Fruit fly (Drosophila melanogaster) whole organism, embryonic: Measurements from ENCODE around the gene EAChm.

ENCODE experiments used
- CG11398 ChIP-seq: fragments of 200-800 bp; sonication (Bioruptor generic); optimal IDR thresholded peaks from 2 replicates; lab custom pipeline; 2016; ENCODE audit warnings: missing biosample characterization, missing genetic modification characterization
- CG15479 ChIP-seq: fragments of 200-800 bp; sonication (Bioruptor generic); optimal IDR thresholded peaks from 3 replicates; lab custom pipeline; 2019; ENCODE audit warnings: missing biosample characterization, mild to moderate bottlenecking, missing genetic modification characterization, moderate library complexity
- CG15601 ChIP-seq: fragments of 200-800 bp; sonication (Bioruptor generic); optimal IDR thresholded peaks from 3 replicates; lab custom pipeline; 2019; ENCODE audit warnings: missing biosample characterization, mild to moderate bottlenecking, missing genetic modification characterization, moderate library complexity
- CG18619 ChIP-seq: fragments of 200-800 bp; sonication (Bioruptor generic); optimal IDR thresholded peaks from 3 replicates; lab custom pipeline; 2017; ENCODE audit warnings: missing biosample characterization, mild to moderate bottlenecking, missing genetic modification characterization
- CG4730 ChIP-seq: fragments of 200-800 bp; sonication (Bioruptor generic); IDR thresholded peaks from 2 replicates; pipeline ENCODE4 v1.3.6; 2022; ENCODE audit warnings: missing biosample characterization, missing genetic modification characterization
- CG5180 ChIP-seq: fragments of 200-800 bp; sonication (Bioruptor generic); optimal IDR thresholded peaks from 3 replicates; lab custom pipeline; 2017; ENCODE audit warnings: missing biosample characterization, missing genetic modification characterization, mild to moderate bottlenecking, moderate library complexity, missing genetic modification reagents
- CG6689 ChIP-seq: fragments of 200-800 bp; sonication (Bioruptor generic); IDR thresholded peaks from 2 replicates; pipeline ENCODE4 v1.3.6; 2022; ENCODE audit warnings: missing biosample characterization, missing genetic modification characterization
- CG9727 ChIP-seq: fragments of 200-800 bp; sonication (Bioruptor generic); optimal IDR thresholded peaks from 3 replicates; lab custom pipeline; 2017; ENCODE audit warnings: missing biosample characterization, mild to moderate bottlenecking, missing genetic modification characterization
- D ChIP-seq, 2 experiments: fragments of 200-800 bp in 1 of 2; fragments of >200 bp in 1 of 2; sonication (Bioruptor generic) in 1 of 2; optimal IDR thresholded peaks; 2 replicates in 1 of 2; 3 replicates in 1 of 2; lab custom pipeline; 2017; ENCODE audit warnings: mild to moderate bottlenecking in 1 of 2, missing biosample characterization in 1 of 2, missing genetic modification characterization in 1 of 2, missing genetic modification reagents in 1 of 2
- Dfd ChIP-seq, 2 experiments: fragments of >200 bp; optimal IDR thresholded peaks; 2 replicates each; lab custom pipeline; 2017; ENCODE audit warnings: missing biosample characterization in 2 of 2, missing genetic modification characterization in 2 of 2
- Jarid2 ChIP-seq: fragments of 200-800 bp; sonication (Bioruptor generic); optimal IDR thresholded peaks from 3 replicates; lab custom pipeline; 2017; ENCODE audit warnings: mild to moderate bottlenecking, missing biosample characterization, missing genetic modification reagents, missing genetic modification characterization
- Kr ChIP-seq: fragments of 200-800 bp; sonication (Bioruptor generic); optimal IDR thresholded peaks from 2 replicates; lab custom pipeline; 2017; ENCODE audit warnings: missing biosample characterization, mild to moderate bottlenecking, missing genetic modification characterization
- MTF-1 ChIP-seq: fragments of 200-800 bp; sonication (Bioruptor generic); optimal IDR thresholded peaks from 2 replicates; lab custom pipeline; 2018; ENCODE audit warnings: missing biosample characterization, mild to moderate bottlenecking, missing genetic modification characterization, borderline replicate concordance
- Nf-YA ChIP-seq: fragments of 200-800 bp; sonication (Bioruptor generic); IDR thresholded peaks from 2 replicates; pipeline ENCODE4 v1.3.6; 2022; ENCODE audit warnings: missing biosample characterization, missing genetic modification characterization
- Vsx1 ChIP-seq: fragments of 200-800 bp; sonication (Bioruptor generic); optimal IDR thresholded peaks from 2 replicates; lab custom pipeline; 2017; ENCODE audit warnings: missing biosample characterization, mild to moderate bottlenecking, missing genetic modification characterization, missing genetic modification reagents
- ara ChIP-seq: fragments of 200-800 bp; sonication (Bioruptor generic); IDR thresholded peaks from 2 replicates; pipeline ENCODE4 v1.3.6; 2022; ENCODE audit warnings: missing biosample characterization, missing genetic modification characterization
- cad ChIP-seq: fragments of >200 bp; optimal IDR thresholded peaks from 2 replicates; lab custom pipeline; 2017; ENCODE audit warnings: missing biosample characterization, missing genetic modification characterization
- fd64A ChIP-seq: fragments of 200-800 bp; sonication (Bioruptor generic); optimal IDR thresholded peaks from 3 replicates; lab custom pipeline; 2018; ENCODE audit warnings: missing biosample characterization, mild to moderate bottlenecking, missing genetic modification characterization
- gcm2 ChIP-seq: fragments of 200-800 bp; sonication (Bioruptor generic); optimal IDR thresholded peaks from 2 replicates; lab custom pipeline; 2016; ENCODE audit warnings: missing biosample characterization, missing genetic modification characterization
- ham ChIP-seq: fragments of 200-800 bp; sonication (Bioruptor generic); IDR thresholded peaks from 2 replicates; pipeline ENCODE4 v1.3.6; 2022; ENCODE audit warnings: missing biosample characterization, missing genetic modification characterization
- insv ChIP-seq, 2 experiments: fragments of 200-800 bp; sonication (Bioruptor generic); optimal IDR thresholded peaks; 3 replicates each; lab custom pipeline; 2016 to 2018; ENCODE audit warnings: missing biosample characterization in 2 of 2, missing genetic modification characterization in 2 of 2
- lilli ChIP-seq: fragments of 200-800 bp; sonication (Bioruptor generic); optimal IDR thresholded peaks from 3 replicates; lab custom pipeline; 2016; ENCODE audit warnings: missing biosample characterization, missing genetic modification characterization
- pho ChIP-seq: fragments of 200-800 bp; sonication (Bioruptor generic); optimal IDR thresholded peaks from 2 replicates; lab custom pipeline; 2016; ENCODE audit warnings: missing biosample characterization, missing genetic modification characterization
- phol ChIP-seq: fragments of 200-800 bp; sonication (Bioruptor generic); optimal IDR thresholded peaks from 3 replicates; lab custom pipeline; 2018; ENCODE audit warnings: missing biosample characterization, mild to moderate bottlenecking, missing genetic modification characterization, moderate library complexity
- ranshi ChIP-seq: fragments of 200-800 bp; sonication (Bioruptor generic); IDR thresholded peaks from 2 replicates; pipeline ENCODE4 v1.3.6; 2022; ENCODE audit warnings: missing biosample characterization, missing genetic modification characterization
- schlank ChIP-seq: fragments of 200-800 bp; sonication (Bioruptor generic); optimal IDR thresholded peaks from 2 replicates; lab custom pipeline; 2018; ENCODE audit warnings: missing biosample characterization, mild to moderate bottlenecking, missing genetic modification characterization
- scrt ChIP-seq: fragments of 200-800 bp; sonication (Bioruptor generic); optimal IDR thresholded peaks from 2 replicates; lab custom pipeline; 2018; ENCODE audit warnings: missing biosample characterization, mild to moderate bottlenecking, missing genetic modification characterization, moderate library complexity
- sd ChIP-seq: fragments of 200-800 bp; sonication (Bioruptor generic); optimal IDR thresholded peaks from 3 replicates; lab custom pipeline; 2018; ENCODE audit warnings: missing biosample characterization, mild to moderate bottlenecking, missing genetic modification characterization, moderate library complexity
- stwl ChIP-seq: fragments of 200-800 bp; sonication (Bioruptor generic); optimal IDR thresholded peaks from 3 replicates; lab custom pipeline; 2018; ENCODE audit warnings: missing biosample characterization, mild to moderate bottlenecking, missing genetic modification characterization, moderate library complexity
- tll ChIP-seq, 2 experiments: fragments of 200-800 bp in 1 of 2; fragments of >200 bp in 1 of 2; sonication (Bioruptor generic) in 1 of 2; optimal IDR thresholded peaks; 2 replicates each; lab custom pipeline; 2017 to 2019; ENCODE audit warnings: missing biosample characterization in 2 of 2, missing genetic modification characterization in 2 of 2, mild to moderate bottlenecking in 1 of 2, moderate library complexity in 1 of 2
- twi ChIP-seq: fragments of 200-800 bp; optimal IDR thresholded peaks from 2 replicates; lab custom pipeline; 2019; ENCODE audit warnings: missing biosample characterization, mild to moderate bottlenecking, missing genetic modification characterization, moderate library complexity
- zen ChIP-seq: fragments of 200-800 bp; sonication (Bioruptor generic); optimal IDR thresholded peaks from 3 replicates; lab custom pipeline; 2018; ENCODE audit warnings: missing biosample characterization, mild to moderate bottlenecking, missing genetic modification characterization, moderate library complexity
- zf30C ChIP-seq: fragments of 200-800 bp; sonication (Bioruptor generic); optimal IDR thresholded peaks from 3 replicates; lab custom pipeline; 2018; ENCODE audit warnings: missing biosample characterization, mild to moderate bottlenecking, missing genetic modification characterization
- zfh2 ChIP-seq: fragments of 200-800 bp; sonication (Bioruptor generic); optimal IDR thresholded peaks from 2 replicates; lab custom pipeline; 2016; ENCODE audit warnings: missing biosample characterization, missing genetic modification characterization

The EAChm gene

DNA sequence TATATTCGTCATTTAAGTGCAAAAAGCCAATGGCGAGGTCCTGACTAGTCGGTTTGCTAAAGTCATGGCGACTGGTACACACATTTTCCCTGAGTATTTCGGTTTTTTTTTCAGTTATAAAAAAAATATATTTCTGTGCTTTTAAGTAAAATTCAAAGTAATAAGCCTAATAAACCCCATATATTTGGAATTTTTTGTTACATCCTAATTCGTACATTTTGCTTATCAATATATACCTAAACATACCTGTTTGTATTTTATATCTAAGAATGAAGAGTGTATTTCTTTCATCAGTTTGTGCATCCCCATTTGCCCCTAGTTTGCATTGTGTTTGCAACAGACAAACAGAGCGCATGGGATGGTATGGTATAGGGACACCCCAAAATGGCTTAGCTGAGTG is 19.0 kb upstream of the EAChm start (continued):
- TF ChIP-seq stwl (no peak), CG15601 (tag; lab: Kevin White, UChicago) (no peak), Nf-YA (GFP tag; lab: Robert Waterston, UW) (no peak), lilli (GFP tag; lab: Kevin White, UChicago) (no peak), ranshi (no peak), sd (tag; lab: Kevin White, UChicago) (no peak)

DNA sequence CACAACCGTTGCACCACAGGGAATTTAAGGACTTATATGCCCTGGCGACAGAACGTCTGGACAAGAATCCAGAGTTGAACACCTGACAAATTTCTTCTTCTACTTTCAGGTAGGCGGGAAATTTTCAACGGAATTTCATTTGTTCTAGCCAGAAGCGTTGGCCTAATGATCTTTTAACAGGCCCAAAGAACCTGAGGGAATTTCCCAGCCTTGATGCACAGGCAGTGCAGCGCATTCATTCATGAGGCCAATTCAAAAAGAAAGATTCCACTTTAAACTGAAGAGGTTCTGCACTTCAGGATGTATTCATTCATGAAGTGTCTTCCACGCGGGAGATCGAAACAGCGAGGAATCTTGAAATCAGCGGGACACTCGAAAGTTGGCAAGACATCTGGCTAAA is 15.1 kb upstream of the EAChm start:
- TF ChIP-seq twi (tag; lab: Kevin White, UChicago) (peak; percentile 71), Jarid2 (GFP tag; lab: Kevin White, UChicago) (no peak), tll (GFP tag; optimal IDR thresholded peaks at IDR 0.05; lab: Kevin White, UChicago) (peak in 1 of 2 experiments; percentile 18), Vsx1 (no peak), CG9727 (GFP tag; lab: Kevin White, UChicago) (no peak), zen (tag; lab: Kevin White, UChicago) (peak; percentile 97), zfh2 (GFP tag; lab: Kevin White, UChicago) (no peak), insv (GFP tag; optimal IDR thresholded peaks at IDR 0.05; lab: Kevin White, UChicago) (peak in 1 of 2 experiments; percentile 24)

DNA sequence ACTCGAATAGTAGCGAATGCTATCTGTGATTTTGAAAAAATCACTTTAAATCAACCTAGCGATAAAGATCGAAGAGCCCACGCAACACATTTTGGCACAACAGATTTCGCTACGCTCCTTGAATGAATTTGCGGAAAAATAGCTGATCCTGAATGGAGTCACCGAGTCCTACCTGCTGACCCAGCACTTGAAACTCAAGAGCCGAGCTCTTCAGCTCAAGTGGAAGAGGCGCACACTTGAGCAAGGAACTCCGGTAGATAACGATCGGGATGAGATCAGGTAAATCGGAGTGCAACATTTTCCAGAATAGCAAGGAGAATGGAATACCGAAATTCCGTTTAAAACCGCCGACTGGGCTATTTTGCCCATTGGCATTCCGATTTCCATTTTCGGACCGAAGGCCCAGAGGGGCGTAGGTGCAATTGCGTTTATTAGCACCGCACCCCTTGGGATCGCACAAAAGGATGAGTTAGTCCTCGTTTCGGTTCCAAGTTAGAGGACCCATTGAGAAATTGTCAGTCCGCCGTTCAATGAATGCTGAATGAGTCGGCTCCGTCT is 14.2 kb upstream of the EAChm start:
- peak in 1 of 2 experiments; percentile 68 for TF ChIP-seq tll (GFP tag; optimal IDR thresholded peaks at IDR 0.05; lab: Kevin White, UChicago)
- TF ChIP-seq cad (GFP tag; lab: Kevin White, UChicago): peak; percentile 61
- TF ChIP-seq CG6689: no peak
- peak in 1 of 2 experiments; percentile 48 for TF ChIP-seq insv (GFP tag; optimal IDR thresholded peaks at IDR 0.05; lab: Kevin White, UChicago)
- no peak for TF ChIP-seq scrt (GFP tag; lab: Kevin White, UChicago)
- peak; percentile 83 for TF ChIP-seq zen (tag; lab: Kevin White, UChicago)
- peak; percentile 93 for TF ChIP-seq CG15479 (GFP tag; lab: Kevin White, UChicago)
- TF ChIP-seq schlank (tag; lab: Kevin White, UChicago): no peak
- TF ChIP-seq D (optimal IDR thresholded peaks at IDR 0.05; lab: Kevin White, UChicago): peak; percentile 1
- no peak for TF ChIP-seq D (GFP tag; optimal IDR thresholded peaks at IDR 0.05; lab: Kevin White, UChicago)
- TF ChIP-seq gcm2 (GFP tag; lab: Kevin White, UChicago): no peak
- TF ChIP-seq CG18619 (GFP tag; lab: Kevin White, UChicago): no peak

DNA sequence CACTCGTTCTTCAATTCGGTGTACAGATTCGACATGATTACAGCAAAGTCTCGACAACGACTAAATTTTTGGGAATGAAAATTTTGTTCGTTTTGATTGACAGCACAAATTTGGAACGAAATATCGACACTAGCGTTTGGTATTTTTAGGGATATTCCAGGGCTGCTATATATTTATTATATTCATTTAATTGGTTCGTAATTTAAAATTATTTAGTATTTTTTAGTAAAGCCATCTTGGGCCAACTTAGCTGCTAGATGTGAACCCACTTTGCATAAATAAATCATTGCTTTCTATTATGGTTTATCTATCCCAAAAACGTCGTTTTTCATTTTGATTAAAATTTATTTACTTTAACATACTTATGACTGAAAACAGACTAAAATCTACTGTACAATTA is 12.1 kb upstream of the EAChm start, which contains the start of gene Rpn12R:
Gene Rpn12R (minus strand): TSS at position 101 of the 400 bp plus-strand sequence.
- no peak for TF ChIP-seq cad (GFP tag; lab: Kevin White, UChicago)
- no peak for TF ChIP-seq ham (GFP tag; lab: Robert Waterston, UW)
- TF ChIP-seq phol: no peak
- TF ChIP-seq CG5180 (GFP tag; lab: Kevin White, UChicago): no peak
- no peak for TF ChIP-seq MTF-1 (GFP tag; lab: Kevin White, UChicago)
- no peak for TF ChIP-seq pho (GFP tag; lab: Kevin White, UChicago)
- no peak for TF ChIP-seq zf30C (GFP tag; lab: Kevin White, UChicago)
- TF ChIP-seq Kr (GFP tag; lab: Kevin White, UChicago): no peak
- TF ChIP-seq fd64A (GFP tag; lab: Kevin White, UChicago): no peak

DNA sequence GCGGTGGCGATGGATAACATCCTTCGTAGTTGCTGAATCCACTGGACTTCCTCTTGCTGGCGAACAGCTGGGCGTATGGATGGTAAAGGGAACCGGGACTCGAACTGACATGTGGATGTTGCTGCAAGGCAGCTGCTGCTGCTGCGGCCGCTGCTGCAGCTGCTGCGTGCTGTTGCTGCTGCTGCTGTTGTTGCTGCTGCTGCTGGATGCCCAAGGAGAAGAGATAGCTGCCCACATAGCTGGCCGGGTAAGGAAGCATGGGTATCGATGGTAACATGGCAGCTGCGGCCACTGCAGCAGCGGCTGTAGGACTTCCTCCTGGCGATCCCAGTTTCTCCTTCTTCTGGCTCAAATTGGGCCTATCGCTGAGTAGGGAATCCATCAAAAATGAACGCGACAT is 11.1 kb upstream of the EAChm start:
- TF ChIP-seq CG11398 (no peak), CG4730 (no peak), Dfd (GFP tag; optimal IDR thresholded peaks at IDR 0.05; lab: Kevin White, UChicago) (peak in 1 of 2 experiments; percentile 69), ara (GFP tag; lab: Robert Waterston, UW) (no peak)
- TF ChIP-seq, all 482 proteins: peak for 1
